Worm (Caenorhabditis elegans): Measurements from ENCODE around the gene daf-38.

- TF ChIP-seq ztf-29 (GFP tag; IDR thresholded peaks at IDR 0.05) (no peak), tab-1 (GFP tag; IDR thresholded peaks at IDR 0.05) (no peak), klf-2 (GFP tag; conservative IDR thresholded peaks at IDR 0.05) (no peak), ztf-23 (GFP tag; IDR thresholded peaks at IDR 0.05) (no peak), med-1 (GFP tag; optimal IDR thresholded peaks at IDR 0.05; ENCODE audit: insufficient read depth) (no peak)
These were observed 26.7 kb downstream of the daf-38 start, which contains the start of gene Y105C5A.1270 for ce11 chrIV:15846553-15846952.
